Fruit fly (Drosophila melanogaster): ENCODE results near the gene CG2975.
A peak's percentile ranks its signal among the peaks of the same experiment; 100 is the strongest.

Gene CG2975

DNA sequence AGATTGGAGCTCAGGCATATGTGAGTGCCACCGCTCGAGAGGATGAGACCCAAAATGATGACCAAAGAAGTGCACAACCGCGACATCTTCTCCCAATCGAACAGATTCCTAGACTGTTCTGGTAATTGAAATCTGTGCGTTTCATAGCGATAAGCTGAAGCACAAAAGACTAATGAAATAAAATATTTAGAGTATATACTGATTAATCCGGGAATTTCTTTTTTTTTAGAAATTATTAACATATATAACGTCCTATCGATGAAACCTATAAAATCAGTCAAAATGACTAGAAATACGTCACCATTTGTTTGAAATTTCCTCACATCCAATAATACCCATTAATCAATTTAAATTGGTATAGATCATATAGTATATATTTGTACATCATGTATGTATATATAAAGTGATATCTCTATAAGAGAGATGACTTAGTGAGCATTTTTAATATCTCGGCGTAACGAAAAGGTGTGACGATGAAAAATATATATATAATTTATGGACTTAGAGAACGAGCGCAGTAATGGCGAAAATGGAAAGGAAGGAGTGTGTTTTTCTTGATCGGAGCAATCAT, 7.3 kb downstream of the CG2975 start, which contains the start of the genes CG3117 and CG2983:
Gene CG3117 (minus strand): TSS at position 101 of the 571 bp plus-strand sequence.
Gene CG2983 (plus strand): TSS at position 521 of the 571 bp plus-strand sequence.
- TF ChIP-seq sim (GFP tag; IDR thresholded peaks at IDR 0.05) (no peak), mld (GFP tag; IDR thresholded peaks at IDR 0.05; ENCODE audit: partially characterized antibody) (no peak), ewg (GFP tag; optimal IDR thresholded peaks at IDR 0.05) (no peak), Ssrp (tag; optimal IDR thresholded peaks at IDR 0.05) (no peak), CG2678 (tag; optimal IDR thresholded peaks at IDR 0.05) (no peak), MESR4 (GFP tag; optimal IDR thresholded peaks at IDR 0.05) (no peak), Stat92E (GFP tag; optimal IDR thresholded peaks at IDR 0.05) (no peak), CHES-1-like (GFP tag; optimal IDR thresholded peaks at IDR 0.05) (no peak), nom (GFP tag; optimal IDR thresholded peaks at IDR 0.05) (no peak)

- TF ChIP-seq Neu2 (GFP tag; optimal IDR thresholded peaks at IDR 0.05; ENCODE audit: borderline replicate concordance) (no peak), CG12769 (tag; optimal IDR thresholded peaks at IDR 0.05) (no peak), sima (GFP tag; optimal IDR thresholded peaks at IDR 0.05) (no peak), ranshi (GFP tag; IDR thresholded peaks at IDR 0.05) (no peak), CG17912 (GFP tag; optimal IDR thresholded peaks at IDR 0.05) (no peak), sr (GFP tag; IDR thresholded peaks at IDR 0.05) (no peak), CG4854 (GFP tag; optimal IDR thresholded peaks at IDR 0.05) (no peak), Hmx (GFP tag; optimal IDR thresholded peaks at IDR 0.05) (no peak), ab (GFP tag; optimal IDR thresholded peaks at IDR 0.05) (no peak), bbx (GFP tag; IDR thresholded peaks at IDR 0.05; ENCODE audit: partially characterized antibody) (no peak), Sox102F (GFP tag; optimal IDR thresholded peaks at IDR 0.05) (peak; percentile 8), ash1 (GFP tag; optimal IDR thresholded peaks at IDR 0.05) (no peak), pita (GFP tag; optimal IDR thresholded peaks at IDR 0.05) (no peak), maf-S (GFP tag; optimal IDR thresholded peaks at IDR 0.05) (no peak), Drgx (GFP tag; IDR thresholded peaks at IDR 0.05) (peak; percentile 40; the same call in 1 of the 2 replicates)
Observed at dm6 chr2L:2851589-2851988, 11.7 kb downstream of the CG2975 start.

- TF ChIP-seq CG3995 (GFP tag; optimal IDR thresholded peaks at IDR 0.05) (no peak), CG3407 (GFP tag; optimal IDR thresholded peaks at IDR 0.05) (no peak), CG1603 (tag; optimal IDR thresholded peaks at IDR 0.05) (peak; percentile 46), CG43689 (GFP tag; IDR thresholded peaks at IDR 0.05) (no peak), NfI (GFP tag; optimal IDR thresholded peaks at IDR 0.05) (peak; percentile 2), CG12104 (GFP tag; optimal IDR thresholded peaks at IDR 0.05) (no peak), prd (optimal IDR thresholded peaks at IDR 0.05) (no peak), prd (GFP tag; IDR thresholded peaks at IDR 0.05) (no peak), chn (GFP tag; optimal IDR thresholded peaks at IDR 0.05) (peak; percentile 0), Dbx (GFP tag; IDR thresholded peaks at IDR 0.05) (no peak), CG8290 (GFP tag; optimal IDR thresholded peaks at IDR 0.05) (no peak), CG8290 (tag; optimal IDR thresholded peaks at IDR 0.05) (peak in 1 of 2 experiments; percentile 55), sna (GFP tag; IDR thresholded peaks at IDR 0.05; ENCODE audit: partially characterized antibody) (0 out of 2 replicates have a peak, but pooled peaks have one; percentile 17), sr (GFP tag; IDR thresholded peaks at IDR 0.05) (0 out of 3 replicates have a peak, but pooled peaks have one; percentile 3), chinmo (GFP tag; IDR thresholded peaks at IDR 0.05; ENCODE audit: partially characterized antibody) (peak; percentile 77; the same call in 2 of the 4 replicates), sim (GFP tag; IDR thresholded peaks at IDR 0.05) (peak; percentile 59; the same call in 1 of the 2 replicates), gt (GFP tag; IDR thresholded peaks at IDR 0.05) (no peak), CG15696 (tag; optimal IDR thresholded peaks at IDR 0.05) (no peak), dan (GFP tag; IDR thresholded peaks at IDR 0.05) (no peak), CG12155 (GFP tag; optimal IDR thresholded peaks at IDR 0.05) (no peak), Vsx1 (GFP tag; optimal IDR thresholded peaks at IDR 0.05) (no peak), Med (GFP tag) (peak; percentile 16), al (GFP tag; IDR thresholded peaks at IDR 0.05) (no peak), Pdp1 (GFP tag; optimal IDR thresholded peaks at IDR 0.05) (peak in 1 of 2 experiments; percentile 74), CG2202 (tag; optimal IDR thresholded peaks at IDR 0.05) (no peak)
Observed at dm6 chr2L:2855204-2855768, 15.4 kb downstream of the CG2975 start.

Data from whole organism, embryonic.